Fruit fly (Drosophila melanogaster) whole organism, embryonic: ENCODE results near the gene CG6431.

ENCODE experiments used
- ATbp ChIP-seq: fragments of 200-800 bp; sonication (Bioruptor generic); optimal IDR thresholded peaks from 2 replicates; lab custom pipeline; 2017; ENCODE audit warnings: missing biosample characterization, mild to moderate bottlenecking, missing genetic modification characterization, missing genetic modification reagents
- Awh ChIP-seq: fragments of 200-800 bp; sonication (Bioruptor generic); IDR thresholded peaks from 2 replicates; pipeline ENCODE4, ENCODE4 v1.3.6; 2022; ENCODE audit warnings: missing biosample characterization, missing genetic modification characterization
- CG10147 ChIP-seq: fragments of 200-800 bp; sonication (Bioruptor generic); optimal IDR thresholded peaks from 2 replicates; lab custom pipeline; 2019; ENCODE audit warnings: missing biosample characterization, mild to moderate bottlenecking, missing genetic modification characterization, moderate library complexity
- CG11696 ChIP-seq: fragments of 200-800 bp; sonication (Bioruptor generic); IDR thresholded peaks from 2 replicates; pipeline ENCODE4 v1.3.6; 2022; ENCODE audit warnings: missing biosample characterization, missing genetic modification characterization
- CG12104 ChIP-seq: fragments of 200-800 bp; sonication (Bioruptor generic); optimal IDR thresholded peaks from 3 replicates; lab custom pipeline; 2016; ENCODE audit warnings: missing biosample characterization, missing genetic modification characterization
- CG14710 ChIP-seq: fragments of 200-800 bp; sonication (Bioruptor generic); optimal IDR thresholded peaks from 3 replicates; lab custom pipeline; 2019; ENCODE audit warnings: missing biosample characterization, mild to moderate bottlenecking, missing genetic modification characterization, moderate library complexity
- CG15269 ChIP-seq: fragments of 200-800 bp; sonication (Bioruptor generic); optimal IDR thresholded peaks from 2 replicates; lab custom pipeline; 2018; ENCODE audit warnings: missing biosample characterization, mild to moderate bottlenecking, missing genetic modification characterization, moderate library complexity
- CG15601 ChIP-seq: fragments of 200-800 bp; sonication (Bioruptor generic); optimal IDR thresholded peaks from 3 replicates; lab custom pipeline; 2019; ENCODE audit warnings: missing biosample characterization, mild to moderate bottlenecking, missing genetic modification characterization, moderate library complexity
- CG17359 ChIP-seq: fragments of 200-800 bp; sonication (Bioruptor generic); optimal IDR thresholded peaks from 3 replicates; lab custom pipeline; 2018; ENCODE audit warnings: missing biosample characterization, mild to moderate bottlenecking, missing genetic modification characterization, moderate library complexity
- CG2199 ChIP-seq: fragments of 200-800 bp; sonication (Bioruptor generic); IDR thresholded peaks from 3 replicates; pipeline ENCODE4 v1.3.6; 2022; ENCODE audit warnings: missing biosample characterization, missing genetic modification characterization
- CG3065 ChIP-seq: fragments of 200-800 bp; sonication (Bioruptor generic); optimal IDR thresholded peaks from 2 replicates; lab custom pipeline; 2016; ENCODE audit warnings: missing biosample characterization, missing genetic modification characterization
- CG31388 ChIP-seq: fragments of 200-800 bp; sonication (Bioruptor generic); optimal IDR thresholded peaks from 2 replicates; lab custom pipeline; 2016; ENCODE audit warnings: missing biosample characterization, missing genetic modification characterization
- CG32772 ChIP-seq: fragments of 200-800 bp; sonication (Bioruptor generic); IDR thresholded peaks from 2 replicates; pipeline ENCODE4 v1.3.6; 2022; ENCODE audit warnings: missing biosample characterization, missing genetic modification characterization
- CG3407 ChIP-seq: fragments of 200-800 bp; sonication (Bioruptor generic); optimal IDR thresholded peaks from 2 replicates; lab custom pipeline; 2018; ENCODE audit warnings: missing biosample characterization, mild to moderate bottlenecking, missing genetic modification characterization
- CG4424 ChIP-seq: fragments of 200-800 bp; sonication (Bioruptor generic); optimal IDR thresholded peaks from 3 replicates; lab custom pipeline; 2016; ENCODE audit warnings: missing biosample characterization, missing genetic modification characterization
- CG4707 ChIP-seq: fragments of 200-800 bp; sonication (Bioruptor generic); optimal IDR thresholded peaks from 2 replicates; lab custom pipeline; 2018; ENCODE audit warnings: missing biosample characterization, mild to moderate bottlenecking, missing genetic modification characterization, moderate library complexity
- CG5180 ChIP-seq: fragments of 200-800 bp; sonication (Bioruptor generic); optimal IDR thresholded peaks from 3 replicates; lab custom pipeline; 2017; ENCODE audit warnings: missing biosample characterization, missing genetic modification characterization, mild to moderate bottlenecking, moderate library complexity, missing genetic modification reagents
- CG7556 ChIP-seq: fragments of 200-800 bp; sonication (Bioruptor generic); optimal IDR thresholded peaks from 2 replicates; lab custom pipeline; 2017; ENCODE audit warnings: missing biosample characterization, mild to moderate bottlenecking, missing genetic modification characterization
- CG7928 ChIP-seq: fragments of 200-800 bp; sonication (Bioruptor generic); optimal IDR thresholded peaks from 2 replicates; lab custom pipeline; 2017; ENCODE audit warnings: missing biosample characterization, mild to moderate bottlenecking, missing genetic modification characterization
- CG8290 ChIP-seq, 3 experiments: fragments of 200-800 bp; sonication (Bioruptor generic); optimal IDR thresholded peaks; 2 replicates each; lab custom pipeline; 2016 to 2019; ENCODE audit warnings: missing biosample characterization in 3 of 3, missing genetic modification characterization in 3 of 3, mild to moderate bottlenecking in 2 of 3, moderate library complexity in 1 of 3
- CG9437 ChIP-seq: fragments of 200-800 bp; sonication (Bioruptor generic); optimal IDR thresholded peaks from 2 replicates; lab custom pipeline; 2018; ENCODE audit warnings: missing biosample characterization, mild to moderate bottlenecking, missing genetic modification characterization
- CHES-1-like ChIP-seq: fragments of 200-800 bp; sonication (Bioruptor generic); optimal IDR thresholded peaks from 2 replicates; lab custom pipeline; 2016; ENCODE audit warnings: missing biosample characterization, missing genetic modification characterization
- CoRest ChIP-seq: fragments of 200-800 bp; sonication (Bioruptor generic); optimal IDR thresholded peaks from 3 replicates; lab custom pipeline; 2018; ENCODE audit warnings: missing biosample characterization, mild to moderate bottlenecking, missing genetic modification characterization, moderate library complexity
- Dip2 ChIP-seq: fragments of 200-800 bp; sonication (Bioruptor generic); IDR thresholded peaks from 2 replicates; pipeline ENCODE4 v1.3.6; 2022; ENCODE audit warnings: missing biosample characterization, missing genetic modification characterization
- Dip3 ChIP-seq: fragments of 200-800 bp; sonication (Bioruptor generic); optimal IDR thresholded peaks from 3 replicates; lab custom pipeline; 2016; ENCODE audit warnings: missing biosample characterization, missing genetic modification characterization
- Drgx ChIP-seq: fragments of 200-800 bp; sonication (Bioruptor generic); IDR thresholded peaks from 2 replicates; pipeline ENCODE4 v1.3.6; 2022; ENCODE audit warnings: missing biosample characterization, missing genetic modification characterization
- E2f1 ChIP-seq: fragments of 200-800 bp; sonication (Bioruptor generic); IDR thresholded peaks from 2 replicates; pipeline ENCODE4 v1.3.6; 2022; ENCODE audit warnings: missing biosample characterization, missing genetic modification characterization
- Fer1 ChIP-seq: fragments of 200-800 bp; sonication (Bioruptor generic); optimal IDR thresholded peaks from 2 replicates; lab custom pipeline; 2017; ENCODE audit warnings: missing biosample characterization, mild to moderate bottlenecking, missing genetic modification characterization
- HHEX ChIP-seq: fragments of 200-800 bp; sonication (Bioruptor generic); optimal IDR thresholded peaks from 3 replicates; lab custom pipeline; 2017; ENCODE audit warnings: missing biosample characterization, mild to moderate bottlenecking, missing genetic modification characterization, missing genetic modification reagents
- Mes4 ChIP-seq: fragments of 200-800 bp; sonication (Bioruptor generic); optimal IDR thresholded peaks from 2 replicates; lab custom pipeline; 2016; ENCODE audit warnings: missing biosample characterization, missing genetic modification characterization
- Side ChIP-seq: fragments of 200-800 bp; sonication (Bioruptor generic); optimal IDR thresholded peaks from 2 replicates; lab custom pipeline; 2016; ENCODE audit warnings: missing biosample characterization, missing genetic modification characterization
- Ssrp ChIP-seq: fragments of 200-800 bp; sonication (Bioruptor generic); optimal IDR thresholded peaks from 2 replicates; lab custom pipeline; 2018; ENCODE audit warnings: missing biosample characterization, mild to moderate bottlenecking, missing genetic modification characterization, moderate library complexity
- TFAM ChIP-seq: fragments of 200-800 bp; sonication (Bioruptor generic); optimal IDR thresholded peaks from 2 replicates; lab custom pipeline; 2017; ENCODE audit warnings: missing biosample characterization, missing genetic modification characterization, inconsistent platforms
- ase ChIP-seq: fragments of 200-800 bp; sonication (Bioruptor generic); IDR thresholded peaks from 3 replicates; pipeline ENCODE4 v1.3.6; 2022; ENCODE audit warnings: missing biosample characterization, missing genetic modification characterization
- az2 ChIP-seq: fragments of 200-800 bp; sonication (Bioruptor generic); optimal IDR thresholded peaks from 3 replicates; lab custom pipeline; 2016; ENCODE audit warnings: missing biosample characterization, missing genetic modification characterization
- chn ChIP-seq: fragments of 200-800 bp; sonication (Bioruptor generic); optimal IDR thresholded peaks from 2 replicates; lab custom pipeline; 2016; ENCODE audit warnings: missing biosample characterization, missing genetic modification characterization
- dati ChIP-seq: fragments of 200-800 bp; sonication (Bioruptor generic); IDR thresholded peaks from 2 replicates; pipeline ENCODE4 v1.3.6; 2022; ENCODE audit warnings: missing biosample characterization, missing genetic modification characterization
- dmrt11E ChIP-seq: fragments of 200-800 bp; sonication (Bioruptor generic); optimal IDR thresholded peaks from 3 replicates; lab custom pipeline; 2018; ENCODE audit warnings: missing biosample characterization, mild to moderate bottlenecking, missing genetic modification characterization, moderate library complexity
- dmrt99B ChIP-seq: fragments of 200-800 bp; sonication (Bioruptor generic); optimal IDR thresholded peaks from 2 replicates; lab custom pipeline; 2018; ENCODE audit warnings: missing biosample characterization, mild to moderate bottlenecking, missing genetic modification characterization, moderate library complexity
- fd96Cb ChIP-seq: fragments of 200-800 bp; sonication (Bioruptor generic); optimal IDR thresholded peaks from 2 replicates; lab custom pipeline; 2018; ENCODE audit warnings: missing biosample characterization, mild to moderate bottlenecking, missing genetic modification characterization, moderate library complexity
- grn ChIP-seq: fragments of 200-800 bp; sonication (Bioruptor generic); optimal IDR thresholded peaks from 3 replicates; lab custom pipeline; 2017; ENCODE audit warnings: missing biosample characterization, missing genetic modification characterization
- gt ChIP-seq: fragments of 200-800 bp; sonication (Bioruptor generic); IDR thresholded peaks from 2 replicates; pipeline ENCODE4 v1.3.6; 2022; ENCODE audit warnings: missing biosample characterization, missing genetic modification characterization
- jumu ChIP-seq: fragments of 200-800 bp; sonication (Bioruptor generic); optimal IDR thresholded peaks from 3 replicates; lab custom pipeline; 2016; ENCODE audit warnings: missing biosample characterization, missing genetic modification characterization
- lmd ChIP-seq: fragments of 200-800 bp; sonication (Bioruptor generic); IDR thresholded peaks from 2 replicates; pipeline ENCODE4 v1.3.6; 2022; ENCODE audit warnings: missing biosample characterization, missing genetic modification characterization
- peb ChIP-seq: fragments of 200-800 bp; sonication (Bioruptor generic); IDR thresholded peaks from 2 replicates; pipeline ENCODE4 v1.3.6; 2022; ENCODE audit warnings: missing biosample characterization, missing genetic modification characterization
- pros ChIP-seq: fragments of 200-800 bp; sonication (Bioruptor generic); optimal IDR thresholded peaks from 3 replicates; lab custom pipeline; 2019; ENCODE audit warnings: missing biosample characterization, mild to moderate bottlenecking, missing genetic modification characterization, moderate library complexity
- pum ChIP-seq: fragments of 200-800 bp; sonication (Bioruptor generic); optimal IDR thresholded peaks from 2 replicates; lab custom pipeline; 2016; ENCODE audit warnings: missing biosample characterization, missing genetic modification characterization
- pzg ChIP-seq: fragments of 200-800 bp; sonication (Bioruptor generic); optimal IDR thresholded peaks from 3 replicates; lab custom pipeline; 2018; ENCODE audit warnings: missing biosample characterization, mild to moderate bottlenecking, missing genetic modification characterization, moderate library complexity
- sc ChIP-seq, 3 experiments: fragments of >200 bp in 2 of 3; fragments of 200-800 bp in 1 of 3; sonication (Bioruptor generic) in 1 of 3; optimal IDR thresholded peaks; 2 replicates in 2 of 3; 3 replicates in 1 of 3; lab custom pipeline; 2017; ENCODE audit warnings: mild to moderate bottlenecking in 1 of 3, missing biosample characterization in 1 of 3, missing genetic modification characterization in 1 of 3, missing genetic modification reagents in 1 of 3
- vnd ChIP-seq: fragments of 200-800 bp; sonication (Bioruptor generic); IDR thresholded peaks from 3 replicates; pipeline ENCODE4 v1.3.6; 2022; ENCODE audit warnings: missing biosample characterization, missing genetic modification characterization; ENCODE audit not compliant: partially characterized antibody

Gene CG6431

DNA sequence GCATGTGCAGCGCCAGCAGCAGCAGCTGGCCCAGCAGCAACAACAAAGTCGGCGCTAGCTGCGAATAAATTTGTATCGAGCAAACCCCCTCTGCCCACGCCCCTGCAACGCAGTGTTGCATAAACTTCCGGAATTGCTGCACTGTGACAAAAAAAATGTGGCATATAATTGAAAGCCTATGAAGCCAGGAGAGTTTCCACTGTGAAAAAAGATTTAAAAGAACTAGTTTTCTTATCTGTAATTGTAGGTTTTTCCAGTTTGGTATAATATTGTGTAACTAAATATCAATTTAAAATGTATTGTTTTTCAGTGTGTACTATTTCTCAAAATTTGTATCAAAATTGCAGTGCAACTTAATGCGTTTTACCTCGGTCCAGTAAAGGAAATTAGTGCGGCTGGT, 24.2 kb downstream of the CG6431 start (continued):
- TF ChIP-seq sc (optimal IDR thresholded peaks at IDR 0.05; lab: Kevin White, UChicago): no peak
- TF ChIP-seq sc (GFP tag; optimal IDR thresholded peaks at IDR 0.05; lab: Kevin White, UChicago): no peak
- no peak for TF ChIP-seq Mes4
- TF ChIP-seq CG15269: no peak
- no peak for TF ChIP-seq chn (GFP tag; lab: Kevin White, UChicago)
- TF ChIP-seq pzg: no peak
- no peak for TF ChIP-seq gt (GFP tag; lab: Robert Waterston, UW)
- no peak for TF ChIP-seq CG12104 (GFP tag; lab: Kevin White, UChicago)
- no peak for TF ChIP-seq Ssrp (tag; lab: Kevin White, UChicago)
- TF ChIP-seq CG3065 (GFP tag; lab: Kevin White, UChicago): no peak
- peak; percentile 29 for TF ChIP-seq ATbp (GFP tag; lab: Kevin White, UChicago)
- TF ChIP-seq CHES-1-like (GFP tag; lab: Kevin White, UChicago): no peak
- no peak for TF ChIP-seq CG7928 (GFP tag; lab: Kevin White, UChicago)
- no peak for TF ChIP-seq Dip2 (GFP tag; lab: Robert Waterston, UW)
- no peak for TF ChIP-seq CG11696 (GFP tag; lab: Robert Waterston, UW)
- TF ChIP-seq vnd (GFP tag; lab: Robert Waterston, UW): no peak
- TF ChIP-seq CG17359 (tag; lab: Kevin White, UChicago): peak; percentile 40
- no peak for TF ChIP-seq CG31388 (GFP tag; lab: Kevin White, UChicago)
- peak; percentile 61; the same call in 1 of the 2 replicates for TF ChIP-seq Drgx
- peak; percentile 5 for TF ChIP-seq az2 (GFP tag; lab: Kevin White, UChicago)
- TF ChIP-seq lmd (GFP tag; lab: Robert Waterston, UW): no peak
- no peak for TF ChIP-seq CG7556 (GFP tag; lab: Kevin White, UChicago)
- no peak for TF ChIP-seq CG10147
- TF ChIP-seq peb (GFP tag; lab: Robert Waterston, UW): no peak
- TF ChIP-seq E2f1: no peak
- no peak for TF ChIP-seq dmrt11E (tag; lab: Kevin White, UChicago)
- TF ChIP-seq pum (GFP tag; lab: Kevin White, UChicago): no peak
- TF ChIP-seq CG8290 (GFP tag; optimal IDR thresholded peaks at IDR 0.05; lab: Kevin White, UChicago): no peak
- TF ChIP-seq CG8290 (tag; optimal IDR thresholded peaks at IDR 0.05; lab: Kevin White, UChicago): no peak
- TF ChIP-seq Fer1: no peak
- peak; percentile 20 for TF ChIP-seq CG4424 (GFP tag; lab: Kevin White, UChicago)
- TF ChIP-seq CoRest (tag; lab: Kevin White, UChicago): no peak
- TF ChIP-seq CG5180 (GFP tag; lab: Kevin White, UChicago): peak; percentile 78
- TF ChIP-seq TFAM (GFP tag; lab: Kevin White, UChicago): no peak
- no peak for TF ChIP-seq CG32772
- TF ChIP-seq pros: no peak
- TF ChIP-seq CG15601 (tag; lab: Kevin White, UChicago): no peak
- TF ChIP-seq fd96Cb (tag; lab: Kevin White, UChicago): peak; percentile 9
- 0 out of 3 replicates have a peak, but pooled peaks have one; percentile 13 for TF ChIP-seq ase
- no peak for TF ChIP-seq HHEX (GFP tag; lab: Kevin White, UChicago)
- no peak for TF ChIP-seq Side (GFP tag; lab: Kevin White, UChicago)
- no peak for TF ChIP-seq jumu (GFP tag; lab: Kevin White, UChicago)
- TF ChIP-seq Dip3: no peak
- TF ChIP-seq CG14710 (tag; lab: Kevin White, UChicago): no peak
- TF ChIP-seq CG2199 (GFP tag; lab: Robert Waterston, UW): 0 out of 3 replicates have a peak, but pooled peaks have one; percentile 21
- TF ChIP-seq CG4707 (GFP tag; lab: Kevin White, UChicago): no peak
- no peak for TF ChIP-seq CG9437 (GFP tag; lab: Kevin White, UChicago)
- no peak for TF ChIP-seq Awh (GFP tag; lab: Robert Waterston, UW)
- no peak for TF ChIP-seq dmrt99B (tag; lab: Kevin White, UChicago)
- TF ChIP-seq dati (GFP tag; lab: Robert Waterston, UW): no peak
- TF ChIP-seq grn (GFP tag; lab: Kevin White, UChicago): no peak
- TF ChIP-seq CG3407 (GFP tag; lab: Kevin White, UChicago): no peak
